Worm (Caenorhabditis elegans) whole organism, early embryonic: ENCODE data around the gene C30G7.2.
"Not testable (repeated sequence)": the region's sequence is repeated elsewhere in the genome, so short reads cannot be mapped to it uniquely, and the experiment has no call there.

Experiments used
- B0310.2 ChIP-seq: sonication (generic microtip); optimal IDR thresholded peaks from 2 replicates; lab custom pipeline; 2016; ENCODE audit warnings: mild to moderate bottlenecking, missing genetic modification characterization, missing compliant biosample characterization
- F13C5.2 ChIP-seq: sonication (generic microtip); optimal IDR thresholded peaks from 2 replicates; lab custom pipeline; 2017; ENCODE audit warnings: mild to moderate bottlenecking, missing genetic modification characterization, inconsistent platforms, missing compliant biosample characterization
- aly-1 ChIP-seq: sonication (generic microtip); optimal IDR thresholded peaks from 2 replicates; lab custom pipeline; 2016; ENCODE audit warnings: missing genetic modification characterization, missing compliant biosample characterization
- ama-1 ChIP-seq: fragments of 150-350 bp; optimal IDR thresholded peaks from 2 replicates; lab custom pipeline; 2014
- ceh-13 ChIP-seq: fragments of 200-800 bp; sonication (Bioruptor generic); optimal IDR thresholded peaks from 2 replicates; lab custom pipeline; 2018; ENCODE audit warnings: mild to moderate bottlenecking, missing genetic modification characterization, missing compliant biosample characterization
- ceh-36 ChIP-seq: sonication (generic microtip); optimal IDR thresholded peaks from 2 replicates; lab custom pipeline; 2016; ENCODE audit warnings: missing genetic modification characterization, inconsistent platforms, missing compliant biosample characterization
- ets-7 ChIP-seq: sonication (generic microtip); optimal IDR thresholded peaks from 2 replicates; lab custom pipeline; 2016; ENCODE audit warnings: missing genotype, missing genetic modification characterization, missing compliant biosample characterization
- flt-1 ChIP-seq: fragments of 200-800 bp; sonication (Bioruptor generic); IDR thresholded peaks from 2 replicates; pipeline ENCODE4 v1.3.6; 2022; ENCODE audit warnings: missing genetic modification characterization, missing compliant biosample characterization
- hmbx-1 ChIP-seq: sonication (generic microtip); optimal IDR thresholded peaks from 2 replicates; lab custom pipeline; 2016; ENCODE audit warnings: mild to moderate bottlenecking, missing genetic modification characterization, missing compliant biosample characterization
- hmg-4 ChIP-seq: fragments of 200-800 bp; sonication (Bioruptor generic); optimal IDR thresholded peaks from 2 replicates; lab custom pipeline; 2018; ENCODE audit warnings: mild to moderate bottlenecking, missing genetic modification characterization, missing compliant biosample characterization
- hnd-1 ChIP-seq: sonication (generic microtip); optimal IDR thresholded peaks from 2 replicates; lab custom pipeline; 2016; ENCODE audit warnings: missing genetic modification characterization, missing compliant biosample characterization
- pes-1 ChIP-seq: fragments of 200-800 bp; sonication (Bioruptor generic); IDR thresholded peaks from 2 replicates; pipeline ENCODE4 v1.3.6; 2022; ENCODE audit warnings: missing genetic modification reagents, missing genetic modification characterization, missing compliant biosample characterization
- scrt-1 ChIP-seq: fragments of 200-800 bp; sonication (Bioruptor generic); IDR thresholded peaks from 2 replicates; pipeline ENCODE4 v1.3.6; 2022; ENCODE audit warnings: missing genetic modification characterization, missing compliant biosample characterization
- sea-1 ChIP-seq: fragments of 200-800 bp; sonication (Bioruptor generic); conservative IDR thresholded peaks from 2 replicates; pipeline ENCODE4 v1.3.6; 2022; ENCODE audit warnings: missing genetic modification characterization, missing compliant biosample characterization
- tbx-11 ChIP-seq: fragments of 200-800 bp; sonication (Bioruptor generic); IDR thresholded peaks from 2 replicates; pipeline ENCODE4 v1.3.6; 2022; ENCODE audit warnings: missing genetic modification characterization, missing compliant biosample characterization
- tbx-37 ChIP-seq: fragments of 200-800 bp; sonication (Bioruptor generic); conservative IDR thresholded peaks from 2 replicates; pipeline ENCODE4 v1.3.6; 2022; ENCODE audit warnings: missing genetic modification reagents, missing genetic modification characterization, missing compliant biosample characterization
- tra-4 ChIP-seq: sonication (generic microtip); optimal IDR thresholded peaks from 2 replicates; lab custom pipeline; 2017; ENCODE audit warnings: missing genetic modification characterization, missing compliant biosample characterization

The C30G7.2 gene

ce11 chrV:14936587-14936986 lies at the start of gene C30G7.2:
Gene C30G7.2 (plus strand): TSS chrV:14936887.
- no peak for TF ChIP-seq aly-1 (tag; lab: Kevin White, UChicago)
- no peak for TF ChIP-seq hmg-4 (GFP tag; lab: Kevin White, UChicago)
- no peak for TF ChIP-seq sea-1 (GFP tag; lab: Robert Waterston, UW)
- TF ChIP-seq flt-1 (GFP tag; lab: Robert Waterston, UW) = no peak
- no peak for TF ChIP-seq ceh-36
- no peak for TF ChIP-seq scrt-1 (GFP tag; lab: Robert Waterston, UW)
- TF ChIP-seq tbx-11 (GFP tag; lab: Robert Waterston, UW) = no peak
- TF ChIP-seq hnd-1 (tag; lab: Kevin White, UChicago) = no peak
- no peak for TF ChIP-seq ceh-13 (GFP tag; lab: Kevin White, UChicago)
- TF ChIP-seq tra-4 (tag; lab: Kevin White, UChicago) = no peak
- no peak for TF ChIP-seq F13C5.2
- no peak for TF ChIP-seq ama-1
- no peak for TF ChIP-seq B0310.2 (tag; lab: Kevin White, UChicago)

ce11 chrV:14890782-14891181 lies 45.9 kb upstream of the C30G7.2 start, which contains the start of gene nspa-2:
Gene nspa-2 (plus strand): TSS chrV:14891082.
- TF ChIP-seq flt-1 (GFP tag; lab: Robert Waterston, UW); aly-1 (tag; lab: Kevin White, UChicago); hnd-1 (tag; lab: Kevin White, UChicago): not testable (repeated sequence)

- TF ChIP-seq ceh-13 (GFP tag; lab: Kevin White, UChicago) = no peak
- no peak for TF ChIP-seq ama-1
- TF ChIP-seq tbx-37 (GFP tag; lab: Robert Waterston, UW) = no peak
- no peak for TF ChIP-seq scrt-1 (GFP tag; lab: Robert Waterston, UW)
- no peak for TF ChIP-seq F13C5.2
- no peak for TF ChIP-seq hnd-1 (tag; lab: Kevin White, UChicago)
- no peak for TF ChIP-seq flt-1 (GFP tag; lab: Robert Waterston, UW)
- TF ChIP-seq B0310.2 (tag; lab: Kevin White, UChicago) = no peak
- no peak for TF ChIP-seq aly-1 (tag; lab: Kevin White, UChicago)
- no peak for TF ChIP-seq hmbx-1 (tag; lab: Kevin White, UChicago)
- no peak for TF ChIP-seq ceh-36
- no peak for TF ChIP-seq sea-1 (GFP tag; lab: Robert Waterston, UW)
- TF ChIP-seq tbx-11 (GFP tag; lab: Robert Waterston, UW) = no peak
- no peak for TF ChIP-seq pes-1 (GFP tag; lab: Robert Waterston, UW)
- TF ChIP-seq hmg-4 (GFP tag; lab: Kevin White, UChicago) = no peak
Measured at ce11 chrV:14893355-14894050, 43.2 kb upstream of the C30G7.2 start, which contains the start of the genes mpst-2 and H12D21.5. Gene mpst-2 (minus strand): TSS chrV:14893455. Gene H12D21.5 (plus strand): TSS chrV:14894000.

ce11 chrV:14895557-14895956 lies 41.1 kb upstream of the C30G7.2 start, which contains the start of gene mpst-3:
Gene mpst-3 (plus strand): TSS chrV:14895647.
- TF ChIP-seq scrt-1 (GFP tag; lab: Robert Waterston, UW) = no peak
- TF ChIP-seq hnd-1 (tag; lab: Kevin White, UChicago) = no peak
- TF ChIP-seq B0310.2 (tag; lab: Kevin White, UChicago) = no peak
- TF ChIP-seq ets-7 = no peak
- no peak for TF ChIP-seq ceh-36
- no peak for TF ChIP-seq F13C5.2
- TF ChIP-seq pes-1 (GFP tag; lab: Robert Waterston, UW) = no peak
- no peak for TF ChIP-seq sea-1 (GFP tag; lab: Robert Waterston, UW)
- no peak for TF ChIP-seq tbx-11 (GFP tag; lab: Robert Waterston, UW)
- no peak for TF ChIP-seq tbx-37 (GFP tag; lab: Robert Waterston, UW)
- TF ChIP-seq flt-1 (GFP tag; lab: Robert Waterston, UW) = no peak
- TF ChIP-seq hmbx-1 (tag; lab: Kevin White, UChicago) = no peak
- no peak for TF ChIP-seq ama-1
- TF ChIP-seq ceh-13 (GFP tag; lab: Kevin White, UChicago) = no peak
- TF ChIP-seq aly-1 (tag; lab: Kevin White, UChicago) = no peak
- TF ChIP-seq hmg-4 (GFP tag; lab: Kevin White, UChicago) = no peak
- no peak for TF ChIP-seq tra-4 (tag; lab: Kevin White, UChicago)

- no peak for TF ChIP-seq tra-4 (tag; lab: Kevin White, UChicago)
- no peak for TF ChIP-seq ceh-13 (GFP tag; lab: Kevin White, UChicago)
- TF ChIP-seq aly-1 (tag; lab: Kevin White, UChicago) = no peak
- TF ChIP-seq sea-1 (GFP tag; lab: Robert Waterston, UW) = no peak
- no peak for TF ChIP-seq F13C5.2
- no peak for TF ChIP-seq ets-7
- no peak for TF ChIP-seq hmg-4 (GFP tag; lab: Kevin White, UChicago)
- TF ChIP-seq B0310.2 (tag; lab: Kevin White, UChicago) = no peak
- no peak for TF ChIP-seq pes-1 (GFP tag; lab: Robert Waterston, UW)
Measured at ce11 chrV:14897731-14898130, 39.0 kb upstream of the C30G7.2 start, which contains the start of gene H12D21.6. Gene H12D21.6 (minus strand): TSS chrV:14897831.

ce11 chrV:14899545-14899944 lies 37.1 kb upstream of the C30G7.2 start, which contains the start of gene H12D21.10:
Gene H12D21.10 (plus strand): TSS chrV:14899804.
- no peak for TF ChIP-seq ama-1
- TF ChIP-seq hmg-4 (GFP tag; lab: Kevin White, UChicago) = no peak
- no peak for TF ChIP-seq hnd-1 (tag; lab: Kevin White, UChicago)
- no peak for TF ChIP-seq ceh-36
- no peak for TF ChIP-seq tbx-37 (GFP tag; lab: Robert Waterston, UW)
- TF ChIP-seq tbx-11 (GFP tag; lab: Robert Waterston, UW) = no peak
- TF ChIP-seq flt-1 (GFP tag; lab: Robert Waterston, UW) = no peak
- TF ChIP-seq pes-1 (GFP tag; lab: Robert Waterston, UW) = no peak
- no peak for TF ChIP-seq scrt-1 (GFP tag; lab: Robert Waterston, UW)
- TF ChIP-seq hmbx-1 (tag; lab: Kevin White, UChicago) = no peak
- no peak for TF ChIP-seq aly-1 (tag; lab: Kevin White, UChicago)
- TF ChIP-seq tra-4 (tag; lab: Kevin White, UChicago) = no peak

- TF ChIP-seq F13C5.2 (no peak), aly-1 (tag; lab: Kevin White, UChicago) (no peak), flt-1 (GFP tag; lab: Robert Waterston, UW) (no peak), B0310.2 (tag; lab: Kevin White, UChicago) (no peak), tbx-37 (GFP tag; lab: Robert Waterston, UW) (no peak), tra-4 (tag; lab: Kevin White, UChicago) (no peak)
Measured at ce11 chrV:14900905-14901304, 35.8 kb upstream of the C30G7.2 start.
